Fruit fly (Drosophila melanogaster): ENCODE measurements around the gene Der-1.

Gene Der-1

DNA sequence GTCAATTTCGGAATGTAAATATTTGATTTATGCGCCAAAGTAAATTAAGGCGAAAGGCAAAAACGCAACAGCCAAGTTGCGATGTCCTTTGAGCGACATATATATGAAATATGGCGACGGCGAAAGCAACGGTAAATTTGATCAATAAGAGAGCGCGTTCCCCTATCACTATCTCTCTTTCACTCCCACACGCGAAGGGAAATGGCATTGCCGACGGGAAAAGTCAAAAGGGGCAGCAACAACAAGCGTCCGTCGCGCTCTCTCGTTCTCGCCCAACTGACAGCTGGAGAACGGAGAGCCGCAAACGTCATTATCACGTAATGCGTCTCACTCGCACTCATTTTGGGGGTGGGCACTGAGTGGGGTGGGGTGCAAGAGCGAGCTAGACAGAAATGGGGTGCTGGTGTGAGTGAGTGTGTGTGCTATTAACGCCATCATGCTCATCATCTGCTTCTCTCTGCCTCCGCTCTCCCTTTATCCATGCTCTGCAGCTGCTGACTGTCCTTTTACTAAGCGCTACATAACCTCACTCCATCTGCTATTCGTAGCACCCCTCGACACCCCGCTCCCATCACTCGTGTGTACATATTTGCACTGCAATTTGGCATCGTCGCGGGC, 3.3 kb upstream of the Der-1 start, which contains the start of gene erm (continued):
- TF ChIP-seq CG9727 (GFP tag; optimal IDR thresholded peaks at IDR 0.05) (no peak), CG7271 (tag; optimal IDR thresholded peaks at IDR 0.05) (no peak), her (GFP tag; optimal IDR thresholded peaks at IDR 0.05) (no peak), CG12769 (tag; optimal IDR thresholded peaks at IDR 0.05) (no peak), tll (GFP tag; optimal IDR thresholded peaks at IDR 0.05) (peak in 1 of 2 experiments; percentile 97), CG3838 (GFP tag; optimal IDR thresholded peaks at IDR 0.05) (no peak), hb (GFP tag; IDR thresholded peaks at IDR 0.05; ENCODE audit: partially characterized antibody) (no peak), dati (GFP tag; IDR thresholded peaks at IDR 0.05) (no peak), CG8089 (GFP tag; optimal IDR thresholded peaks at IDR 0.05) (no peak), Jarid2 (GFP tag; optimal IDR thresholded peaks at IDR 0.05) (peak; percentile 14), jing (GFP tag; optimal IDR thresholded peaks at IDR 0.05) (no peak), Nf-YA (GFP tag; IDR thresholded peaks at IDR 0.05) (no peak), CG30020 (tag; optimal IDR thresholded peaks at IDR 0.05) (no peak), Adf1 (GFP tag; IDR thresholded peaks at IDR 0.05) (peak; percentile 91), NC2β (GFP tag; optimal IDR thresholded peaks at IDR 0.05) (no peak), az2 (GFP tag; optimal IDR thresholded peaks at IDR 0.05) (no peak), pzg (GFP tag; optimal IDR thresholded peaks at IDR 0.05) (no peak), sc (optimal IDR thresholded peaks at IDR 0.05) (no peak), sc (GFP tag; optimal IDR thresholded peaks at IDR 0.05) (no peak), Pdp1 (GFP tag; optimal IDR thresholded peaks at IDR 0.05) (no peak), chinmo (GFP tag; IDR thresholded peaks at IDR 0.05; ENCODE audit: partially characterized antibody) (0 out of 4 replicates have a peak, but pooled peaks have one; percentile 59), CG17568 (GFP tag; optimal IDR thresholded peaks at IDR 0.05) (no peak), dimm (GFP tag; IDR thresholded peaks at IDR 0.05) (no peak), CG3065 (GFP tag; optimal IDR thresholded peaks at IDR 0.05) (no peak), stc (GFP tag; IDR thresholded peaks at IDR 0.05) (no peak), bowl (GFP tag; IDR thresholded peaks at IDR 0.05) (no peak), otp (GFP tag; IDR thresholded peaks at IDR 0.05) (0 out of 3 replicates have a peak, but pooled peaks have one; percentile 5), Bdp1 (GFP tag; optimal IDR thresholded peaks at IDR 0.05) (no peak), ssp (GFP tag; IDR thresholded peaks at IDR 0.05) (no peak), CG2889 (GFP tag; IDR thresholded peaks at IDR 0.05) (no peak), CG4282 (GFP tag; optimal IDR thresholded peaks at IDR 0.05) (no peak), Gsc (GFP tag; IDR thresholded peaks at IDR 0.05) (no peak), slbo (GFP tag; IDR thresholded peaks at IDR 0.05) (no peak), CG13296 (GFP tag; optimal IDR thresholded peaks at IDR 0.05) (no peak), CG14860 (GFP tag; IDR thresholded peaks at IDR 0.05; ENCODE audit: partially characterized antibody) (no peak), Drgx (GFP tag; IDR thresholded peaks at IDR 0.05) (no peak), E2f2 (GFP tag; IDR thresholded peaks at IDR 0.05) (no peak), Myb (GFP tag; optimal IDR thresholded peaks at IDR 0.05) (no peak), CG10543 (GFP tag; optimal IDR thresholded peaks at IDR 0.05) (no peak), Ets97D (GFP tag; optimal IDR thresholded peaks at IDR 0.05) (no peak), lov (optimal IDR thresholded peaks at IDR 0.05) (no peak), lov (GFP tag; IDR thresholded peaks at IDR 0.05) (no peak), CG13287 (GFP tag; IDR thresholded peaks at IDR 0.05; ENCODE audit: partially characterized antibody) (peak; percentile 28), bigmax (GFP tag; optimal IDR thresholded peaks at IDR 0.05) (peak; percentile 84), D19A (tag; optimal IDR thresholded peaks at IDR 0.05) (no peak), eyg (GFP tag; optimal IDR thresholded peaks at IDR 0.05) (no peak), gro (GFP tag; optimal IDR thresholded peaks at IDR 0.05) (no peak), B-H2 (GFP tag; optimal IDR thresholded peaks at IDR 0.05) (no peak), Neu2 (GFP tag; optimal IDR thresholded peaks at IDR 0.05; ENCODE audit: borderline replicate concordance) (no peak), Sry-δ (GFP tag; optimal IDR thresholded peaks at IDR 0.05) (no peak), Atf3 (GFP tag; optimal IDR thresholded peaks at IDR 0.05) (no peak)

Data from whole organism, embryonic.